Worm (Caenorhabditis elegans): ENCODE measurements around the gene zag-1.

zag-1 gene

ce11 chrIV:3855543-3855942, at the start of gene zag-1:
TSS of gene zag-1 (plus strand) at chrIV:3855843.
- TF ChIP-seq ama-1 (optimal IDR thresholded peaks at IDR 0.05): no peak
- no peak for TF ChIP-seq ceh-36 (tag; optimal IDR thresholded peaks at IDR 0.05)
- no peak for TF ChIP-seq tbx-37 (GFP tag; conservative IDR thresholded peaks at IDR 0.05)
- TF ChIP-seq F13C5.2 (tag; optimal IDR thresholded peaks at IDR 0.05): no peak
- TF ChIP-seq hmbx-1 (tag; optimal IDR thresholded peaks at IDR 0.05): no peak
- TF ChIP-seq ets-7 (tag; optimal IDR thresholded peaks at IDR 0.05): no peak
- no peak for TF ChIP-seq scrt-1 (GFP tag; IDR thresholded peaks at IDR 0.05)
- no peak for TF ChIP-seq hmg-4 (GFP tag; optimal IDR thresholded peaks at IDR 0.05)
- TF ChIP-seq B0310.2 (tag; optimal IDR thresholded peaks at IDR 0.05): no peak
- TF ChIP-seq ceh-13 (GFP tag; optimal IDR thresholded peaks at IDR 0.05): no peak
- no peak for TF ChIP-seq sea-1 (GFP tag; conservative IDR thresholded peaks at IDR 0.05)
- no peak for TF ChIP-seq aly-1 (tag; optimal IDR thresholded peaks at IDR 0.05)
- no peak for TF ChIP-seq tra-4 (tag; optimal IDR thresholded peaks at IDR 0.05)
- TF ChIP-seq flt-1 (GFP tag; IDR thresholded peaks at IDR 0.05): no peak
- TF ChIP-seq tbx-11 (GFP tag; IDR thresholded peaks at IDR 0.05): no peak
- no peak for TF ChIP-seq pes-1 (GFP tag; IDR thresholded peaks at IDR 0.05)
- no peak for TF ChIP-seq hnd-1 (tag; optimal IDR thresholded peaks at IDR 0.05)

ce11 chrIV:3807092-3807491, 48.6 kb upstream of the zag-1 start, which contains the start of gene M02B7.7:
TSS of gene M02B7.7 (minus strand) at chrIV:3807192.
- TF ChIP-seq ceh-36 (tag; optimal IDR thresholded peaks at IDR 0.05) (no peak), pes-1 (GFP tag; IDR thresholded peaks at IDR 0.05) (no peak), tbx-37 (GFP tag; conservative IDR thresholded peaks at IDR 0.05) (no peak), flt-1 (GFP tag; IDR thresholded peaks at IDR 0.05) (no peak), hmbx-1 (tag; optimal IDR thresholded peaks at IDR 0.05) (no peak)

DNA sequence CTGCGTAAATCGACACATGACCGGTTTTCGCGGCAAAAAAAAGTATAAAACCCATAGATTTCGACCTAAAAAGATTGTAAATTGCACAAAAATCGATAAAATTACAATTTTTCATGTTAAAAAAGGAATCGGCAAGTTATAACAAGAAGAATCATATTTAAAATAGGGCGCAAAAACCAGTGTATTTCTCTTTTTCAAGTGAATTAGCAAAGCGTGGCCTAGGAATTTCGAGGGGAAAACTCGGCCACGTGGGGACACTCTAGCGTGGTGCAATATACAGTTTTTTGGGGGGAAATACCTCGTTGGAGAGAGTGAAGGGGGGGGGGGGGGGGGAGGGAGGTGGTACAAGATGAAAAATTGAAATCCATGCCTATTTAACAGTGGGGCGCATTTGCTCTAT, 48.1 kb upstream of the zag-1 start:
- TF ChIP-seq scrt-1 (GFP tag; IDR thresholded peaks at IDR 0.05): no peak
- no peak for TF ChIP-seq ceh-13 (GFP tag; optimal IDR thresholded peaks at IDR 0.05)
- no peak for TF ChIP-seq ceh-36 (tag; optimal IDR thresholded peaks at IDR 0.05)
- TF ChIP-seq hmg-4 (GFP tag; optimal IDR thresholded peaks at IDR 0.05): peak; percentile 65
- TF ChIP-seq hnd-1 (tag; optimal IDR thresholded peaks at IDR 0.05): no peak
- TF ChIP-seq ets-7 (tag; optimal IDR thresholded peaks at IDR 0.05): no peak
- TF ChIP-seq tbx-37 (GFP tag; conservative IDR thresholded peaks at IDR 0.05): no peak
- no peak for TF ChIP-seq flt-1 (GFP tag; IDR thresholded peaks at IDR 0.05)
- no peak for TF ChIP-seq tra-4 (tag; optimal IDR thresholded peaks at IDR 0.05)
- no peak for TF ChIP-seq tbx-11 (GFP tag; IDR thresholded peaks at IDR 0.05)
- TF ChIP-seq pes-1 (GFP tag; IDR thresholded peaks at IDR 0.05): peak; percentile 55
- TF ChIP-seq aly-1 (tag; optimal IDR thresholded peaks at IDR 0.05): no peak
- no peak for TF ChIP-seq hmbx-1 (tag; optimal IDR thresholded peaks at IDR 0.05)
- TF ChIP-seq B0310.2 (tag; optimal IDR thresholded peaks at IDR 0.05): no peak

DNA sequence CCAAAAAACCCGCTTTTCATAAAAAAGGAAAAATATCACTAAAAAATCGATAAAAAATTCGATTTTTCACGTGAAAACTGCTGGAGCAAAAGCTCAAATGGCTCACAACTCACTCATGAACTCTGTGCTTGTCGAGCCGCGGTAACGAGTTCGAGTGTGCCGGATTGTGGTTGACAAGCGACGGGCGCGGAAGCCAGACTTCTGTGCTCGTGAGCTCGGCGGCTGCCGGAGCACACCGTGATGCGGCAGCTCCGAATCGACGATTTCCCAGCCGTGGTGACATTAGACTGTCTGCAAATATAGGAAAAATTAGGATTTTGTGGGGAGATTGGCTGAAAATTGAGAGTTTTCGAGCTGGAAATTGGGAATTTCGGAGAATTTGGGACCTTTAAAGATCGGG, 42.8 kb upstream of the zag-1 start:
- no peak for TF ChIP-seq hmg-4 (GFP tag; optimal IDR thresholded peaks at IDR 0.05)
- no peak for TF ChIP-seq F13C5.2 (tag; optimal IDR thresholded peaks at IDR 0.05)
- no peak for TF ChIP-seq ets-7 (tag; optimal IDR thresholded peaks at IDR 0.05)
- no peak for TF ChIP-seq tra-4 (tag; optimal IDR thresholded peaks at IDR 0.05)
- no peak for TF ChIP-seq B0310.2 (tag; optimal IDR thresholded peaks at IDR 0.05)
- no peak for TF ChIP-seq pes-1 (GFP tag; IDR thresholded peaks at IDR 0.05)
- TF ChIP-seq hnd-1 (tag; optimal IDR thresholded peaks at IDR 0.05): no peak
- TF ChIP-seq sea-1 (GFP tag; conservative IDR thresholded peaks at IDR 0.05): no peak
- no peak for TF ChIP-seq ama-1 (optimal IDR thresholded peaks at IDR 0.05)

DNA sequence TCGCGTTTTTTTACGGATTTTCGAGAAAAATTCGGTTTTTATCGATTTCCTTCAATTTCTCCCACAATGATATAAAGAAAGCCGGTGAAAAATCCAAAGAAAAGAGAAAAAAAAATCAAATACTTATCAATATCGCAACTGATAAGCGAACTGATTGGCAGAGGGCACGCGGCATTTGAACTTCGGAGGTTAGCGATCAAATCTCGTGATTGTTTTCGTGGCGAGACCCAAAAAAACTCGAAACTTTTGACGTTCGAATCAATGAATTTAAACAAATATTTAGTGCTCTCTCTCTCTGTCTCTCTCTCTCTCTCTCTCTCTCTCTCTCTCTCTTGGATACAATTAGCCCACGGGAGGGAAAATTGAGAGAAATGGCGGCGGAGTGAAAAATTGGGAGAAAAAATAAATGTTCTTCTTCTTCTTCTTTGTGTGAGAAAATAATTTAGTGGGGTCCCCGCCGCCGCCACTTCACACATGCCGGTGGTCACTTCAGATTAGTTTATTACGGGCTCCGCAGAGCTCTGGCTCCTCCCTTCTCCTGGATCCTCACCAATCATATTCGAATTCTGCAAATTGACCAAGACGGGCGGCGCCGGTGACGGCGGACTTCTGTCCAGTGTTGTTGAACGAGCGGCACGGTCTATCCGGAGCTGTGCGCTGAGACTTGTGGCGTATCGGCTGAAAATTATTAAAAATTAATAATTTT, 40.9 kb upstream of the zag-1 start:
- TF ChIP-seq hmbx-1 (tag; optimal IDR thresholded peaks at IDR 0.05) (no peak), ama-1 (optimal IDR thresholded peaks at IDR 0.05) (no peak), sea-1 (GFP tag; conservative IDR thresholded peaks at IDR 0.05) (no peak), ets-7 (tag; optimal IDR thresholded peaks at IDR 0.05) (no peak), pes-1 (GFP tag; IDR thresholded peaks at IDR 0.05) (no peak), hnd-1 (tag; optimal IDR thresholded peaks at IDR 0.05) (no peak), F13C5.2 (tag; optimal IDR thresholded peaks at IDR 0.05) (no peak), hmg-4 (GFP tag; optimal IDR thresholded peaks at IDR 0.05) (no peak)

DNA sequence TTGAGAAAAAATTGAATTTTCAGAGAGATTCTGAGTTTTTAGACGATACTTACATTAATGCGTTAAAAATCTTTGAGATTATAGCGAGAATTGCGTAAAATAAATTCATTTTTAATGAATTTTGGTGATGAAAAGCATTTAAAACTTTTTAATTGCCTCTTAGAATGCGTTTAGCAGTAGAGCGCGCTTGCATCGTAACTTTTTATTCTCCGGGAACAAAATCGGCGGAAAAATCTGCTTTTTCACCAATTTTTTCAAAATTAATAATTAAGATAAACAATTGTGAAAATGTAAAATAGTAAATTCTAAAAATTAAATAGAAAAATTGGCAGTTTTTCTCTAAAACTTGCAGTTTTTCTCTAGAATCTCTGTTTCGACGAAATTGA, 40.4 kb upstream of the zag-1 start:
- TF ChIP-seq pes-1 (GFP tag; IDR thresholded peaks at IDR 0.05) (no peak), flt-1 (GFP tag; IDR thresholded peaks at IDR 0.05) (no peak), hnd-1 (tag; optimal IDR thresholded peaks at IDR 0.05) (no peak), hmg-4 (GFP tag; optimal IDR thresholded peaks at IDR 0.05) (no peak), scrt-1 (GFP tag; IDR thresholded peaks at IDR 0.05) (no peak), tbx-37 (GFP tag; conservative IDR thresholded peaks at IDR 0.05) (no peak), ets-7 (tag; optimal IDR thresholded peaks at IDR 0.05) (no peak), B0310.2 (tag; optimal IDR thresholded peaks at IDR 0.05) (no peak), sea-1 (GFP tag; conservative IDR thresholded peaks at IDR 0.05) (no peak), F13C5.2 (tag; optimal IDR thresholded peaks at IDR 0.05) (no peak), tbx-11 (GFP tag; IDR thresholded peaks at IDR 0.05) (no peak), aly-1 (tag; optimal IDR thresholded peaks at IDR 0.05) (no peak), ceh-13 (GFP tag; optimal IDR thresholded peaks at IDR 0.05) (no peak), ama-1 (optimal IDR thresholded peaks at IDR 0.05) (no peak), tra-4 (tag; optimal IDR thresholded peaks at IDR 0.05) (no peak), ceh-36 (tag; optimal IDR thresholded peaks at IDR 0.05) (no peak), hmbx-1 (tag; optimal IDR thresholded peaks at IDR 0.05) (no peak)

- TF ChIP-seq scrt-1 (GFP tag; IDR thresholded peaks at IDR 0.05) (no peak), ceh-36 (tag; optimal IDR thresholded peaks at IDR 0.05) (no peak), pes-1 (GFP tag; IDR thresholded peaks at IDR 0.05) (no peak), ama-1 (optimal IDR thresholded peaks at IDR 0.05) (no peak), tbx-11 (GFP tag; IDR thresholded peaks at IDR 0.05) (no peak), B0310.2 (tag; optimal IDR thresholded peaks at IDR 0.05) (no peak), ets-7 (tag; optimal IDR thresholded peaks at IDR 0.05) (no peak), hmbx-1 (tag; optimal IDR thresholded peaks at IDR 0.05) (no peak), tra-4 (tag; optimal IDR thresholded peaks at IDR 0.05) (no peak), flt-1 (GFP tag; IDR thresholded peaks at IDR 0.05) (no peak), sea-1 (GFP tag; conservative IDR thresholded peaks at IDR 0.05) (no peak), tbx-37 (GFP tag; conservative IDR thresholded peaks at IDR 0.05) (no peak), aly-1 (tag; optimal IDR thresholded peaks at IDR 0.05) (no peak), F13C5.2 (tag; optimal IDR thresholded peaks at IDR 0.05) (no peak), ceh-13 (GFP tag; optimal IDR thresholded peaks at IDR 0.05) (no peak)
Observed at ce11 chrIV:3817253-3817652, 38.4 kb upstream of the zag-1 start.

All from whole organism, early embryonic.